Fruit fly (Drosophila melanogaster) whole organism, embryonic: ENCODE results near the gene CG10341.
A peak's percentile ranks its signal among the peaks of the same experiment; 100 is the strongest.

ENCODE experiments used
- Asciz ChIP-seq: fragments of 200-800 bp; sonication (Bioruptor generic); optimal IDR thresholded peaks from 2 replicates; lab custom pipeline; 2017; ENCODE audit warnings: missing biosample characterization, mild to moderate bottlenecking, missing genetic modification characterization, missing genetic modification reagents
- B-H2 ChIP-seq: fragments of 200-800 bp; sonication (Bioruptor generic); optimal IDR thresholded peaks from 2 replicates; lab custom pipeline; 2018; ENCODE audit warnings: missing biosample characterization, mild to moderate bottlenecking, missing genetic modification characterization
- BEAF-32 ChIP-seq: fragments of 200-800 bp; sonication (Bioruptor generic); optimal IDR thresholded peaks from 3 replicates; lab custom pipeline; 2017; ENCODE audit warnings: missing biosample characterization, missing genetic modification characterization, mild to moderate bottlenecking, moderate library complexity, missing genetic modification reagents
- Blimp-1 ChIP-seq: fragments of 200-800 bp; sonication (Bioruptor generic); optimal IDR thresholded peaks from 3 replicates; lab custom pipeline; 2018; ENCODE audit warnings: missing biosample characterization, missing genetic modification characterization, mild to moderate bottlenecking, moderate library complexity, missing genetic modification reagents
- BtbVII ChIP-seq: fragments of 200-800 bp; sonication (Bioruptor generic); optimal IDR thresholded peaks from 3 replicates; lab custom pipeline; 2017; ENCODE audit warnings: missing biosample characterization, mild to moderate bottlenecking, missing genetic modification characterization
- CG10209 ChIP-seq: fragments of 200-800 bp; sonication (Bioruptor generic); optimal IDR thresholded peaks from 3 replicates; lab custom pipeline; 2017; ENCODE audit warnings: missing biosample characterization, mild to moderate bottlenecking, missing genetic modification characterization, missing genetic modification reagents
- CG10543 ChIP-seq: fragments of 200-800 bp; sonication (Bioruptor generic); optimal IDR thresholded peaks from 3 replicates; lab custom pipeline; 2017; ENCODE audit warnings: missing biosample characterization, mild to moderate bottlenecking, missing genetic modification characterization, moderate library complexity
- CG10959 ChIP-seq: fragments of 200-800 bp; sonication (Bioruptor generic); IDR thresholded peaks from 2 replicates; pipeline ENCODE4 v1.3.6; 2022; ENCODE audit warnings: missing biosample characterization, missing genetic modification characterization
- CG12299 ChIP-seq: fragments of 200-800 bp; sonication (Bioruptor generic); optimal IDR thresholded peaks from 2 replicates; lab custom pipeline; 2018; ENCODE audit warnings: missing biosample characterization, mild to moderate bottlenecking, missing genetic modification characterization
- CG15269 ChIP-seq: fragments of 200-800 bp; sonication (Bioruptor generic); optimal IDR thresholded peaks from 2 replicates; lab custom pipeline; 2018; ENCODE audit warnings: missing biosample characterization, mild to moderate bottlenecking, missing genetic modification characterization, moderate library complexity
- CG17186 ChIP-seq: fragments of 200-800 bp; sonication (Bioruptor generic); optimal IDR thresholded peaks from 3 replicates; lab custom pipeline; 2017; ENCODE audit warnings: missing biosample characterization, missing genetic modification reagents, missing genetic modification characterization
- CG18599 ChIP-seq: fragments of 200-800 bp; sonication (Bioruptor generic); optimal IDR thresholded peaks from 3 replicates; lab custom pipeline; 2017; ENCODE audit warnings: missing biosample characterization, missing genetic modification characterization, mild to moderate bottlenecking, moderate library complexity, missing genetic modification reagents
- CG2678 ChIP-seq: fragments of 200-800 bp; sonication (Bioruptor generic); optimal IDR thresholded peaks from 3 replicates; lab custom pipeline; 2019; ENCODE audit warnings: missing biosample characterization, mild to moderate bottlenecking, missing genetic modification characterization, moderate library complexity
- CG2875 ChIP-seq: fragments of 200-800 bp; sonication (Bioruptor generic); optimal IDR thresholded peaks from 2 replicates; lab custom pipeline; 2017; ENCODE audit warnings: missing biosample characterization, mild to moderate bottlenecking, missing genetic modification characterization, missing genetic modification reagents
- CG30431 ChIP-seq: fragments of 200-800 bp; sonication (Bioruptor generic); optimal IDR thresholded peaks from 2 replicates; lab custom pipeline; 2017; ENCODE audit warnings: missing biosample characterization, missing genetic modification characterization
- CG31224 ChIP-seq: fragments of 200-800 bp; sonication (Bioruptor generic); IDR thresholded peaks from 2 replicates; pipeline ENCODE4 v1.3.6; 2022; ENCODE audit warnings: missing biosample characterization, missing genetic modification characterization
- CG3281 ChIP-seq: fragments of 200-800 bp; sonication (Bioruptor generic); optimal IDR thresholded peaks from 3 replicates; lab custom pipeline; 2017; ENCODE audit warnings: missing biosample characterization, mild to moderate bottlenecking, missing genetic modification characterization
- CG43689 ChIP-seq: fragments of 200-800 bp; sonication (Bioruptor generic); IDR thresholded peaks from 2 replicates; pipeline ENCODE4 v1.3.6; 2022; ENCODE audit warnings: missing biosample characterization, missing genetic modification characterization
- CG4424 ChIP-seq: fragments of 200-800 bp; sonication (Bioruptor generic); optimal IDR thresholded peaks from 3 replicates; lab custom pipeline; 2016; ENCODE audit warnings: missing biosample characterization, missing genetic modification characterization
- CG6813 ChIP-seq: fragments of 200-800 bp; sonication (Bioruptor generic); optimal IDR thresholded peaks from 2 replicates; lab custom pipeline; 2017; ENCODE audit warnings: missing biosample characterization, missing genetic modification characterization, mild to moderate bottlenecking, moderate library complexity, missing genetic modification reagents
- CoRest ChIP-seq: fragments of 200-800 bp; sonication (Bioruptor generic); optimal IDR thresholded peaks from 3 replicates; lab custom pipeline; 2018; ENCODE audit warnings: missing biosample characterization, mild to moderate bottlenecking, missing genetic modification characterization, moderate library complexity
- CrebB ChIP-seq: fragments of 200-800 bp; sonication (Bioruptor generic); optimal IDR thresholded peaks from 3 replicates; lab custom pipeline; 2018; ENCODE audit warnings: missing biosample characterization, mild to moderate bottlenecking, missing genetic modification characterization
- D19B ChIP-seq: fragments of 200-800 bp; sonication (Bioruptor generic); optimal IDR thresholded peaks from 2 replicates; lab custom pipeline; 2017; ENCODE audit warnings: missing biosample characterization, mild to moderate bottlenecking, missing genetic modification characterization
- Dbx ChIP-seq: fragments of 200-800 bp; sonication (Bioruptor generic); IDR thresholded peaks from 3 replicates; pipeline ENCODE4 v1.3.6; 2022; ENCODE audit warnings: missing biosample characterization, missing genetic modification characterization
- GATAe ChIP-seq: fragments of 200-800 bp; sonication (Bioruptor generic); conservative IDR thresholded peaks from 2 replicates; pipeline ENCODE4 v1.3.6; 2022; ENCODE audit warnings: missing biosample characterization, missing genetic modification characterization
- Gsc ChIP-seq: fragments of 200-800 bp; sonication (Bioruptor generic); IDR thresholded peaks from 2 replicates; pipeline ENCODE4 v1.3.6; 2022; ENCODE audit warnings: missing biosample characterization, missing genetic modification characterization
- HLH3B ChIP-seq: fragments of 200-800 bp; sonication (Bioruptor generic); IDR thresholded peaks from 2 replicates; pipeline ENCODE4 v1.3.6; 2022; ENCODE audit warnings: missing biosample characterization, missing genetic modification characterization
- HLHmδ ChIP-seq: fragments of 200-800 bp; sonication (Bioruptor generic); optimal IDR thresholded peaks from 2 replicates; lab custom pipeline; 2018; ENCODE audit warnings: missing biosample characterization, mild to moderate bottlenecking, missing genetic modification characterization, moderate library complexity
- Hsf ChIP-seq: fragments of 200-800 bp; sonication (Bioruptor generic); optimal IDR thresholded peaks from 3 replicates; lab custom pipeline; 2016; ENCODE audit warnings: missing biosample characterization, missing genetic modification characterization
- Nf-YB ChIP-seq: fragments of 200-800 bp; sonication (Bioruptor generic); optimal IDR thresholded peaks from 3 replicates; lab custom pipeline; 2019; ENCODE audit warnings: missing biosample characterization, mild to moderate bottlenecking, missing genetic modification characterization, moderate library complexity
- Pdp1 ChIP-seq, 2 experiments: fragments of 200-800 bp; sonication (Bioruptor generic); optimal IDR thresholded peaks; 3 replicates each; lab custom pipeline; 2016; ENCODE audit warnings: missing biosample characterization in 2 of 2, missing genetic modification characterization in 2 of 2, mild to moderate bottlenecking in 1 of 2, moderate library complexity in 1 of 2
- Six4 ChIP-seq: fragments of 200-800 bp; sonication (Bioruptor generic); optimal IDR thresholded peaks from 2 replicates; lab custom pipeline; 2016; ENCODE audit warnings: missing biosample characterization, missing genetic modification characterization
- Xbp1 ChIP-seq: fragments of 200-800 bp; sonication (Bioruptor generic); optimal IDR thresholded peaks from 3 replicates; lab custom pipeline; 2016; ENCODE audit warnings: missing biosample characterization, mild to moderate bottlenecking, missing genetic modification characterization
- YL-1 ChIP-seq: fragments of 200-800 bp; sonication (Bioruptor generic); optimal IDR thresholded peaks from 3 replicates; lab custom pipeline; 2017; ENCODE audit warnings: missing biosample characterization, mild to moderate bottlenecking, missing genetic modification characterization
- ap ChIP-seq: fragments of 200-800 bp; sonication (Bioruptor generic); IDR thresholded peaks from 2 replicates; pipeline ENCODE4 v1.3.6; 2022; ENCODE audit warnings: missing biosample characterization, missing genetic modification characterization
- bcd ChIP-seq: fragments of 200-800 bp; sonication (Bioruptor generic); optimal IDR thresholded peaks from 2 replicates; lab custom pipeline; 2017; ENCODE audit warnings: missing biosample characterization, mild to moderate bottlenecking, missing genetic modification characterization
- btn ChIP-seq: fragments of 200-800 bp; sonication (Bioruptor generic); optimal IDR thresholded peaks from 2 replicates; lab custom pipeline; 2016; ENCODE audit warnings: missing biosample characterization, missing genetic modification characterization
- chm ChIP-seq: fragments of 200-800 bp; sonication (Bioruptor generic); IDR thresholded peaks from 2 replicates; pipeline ENCODE4 v1.3.6; 2022; ENCODE audit warnings: missing biosample characterization, missing genetic modification characterization
- fd96Cb ChIP-seq: fragments of 200-800 bp; sonication (Bioruptor generic); optimal IDR thresholded peaks from 2 replicates; lab custom pipeline; 2018; ENCODE audit warnings: missing biosample characterization, mild to moderate bottlenecking, missing genetic modification characterization, moderate library complexity
- gfzf ChIP-seq: fragments of 200-800 bp; sonication (Bioruptor generic); optimal IDR thresholded peaks from 2 replicates; lab custom pipeline; 2016; ENCODE audit warnings: missing biosample characterization, mild to moderate bottlenecking, missing genetic modification characterization, moderate library complexity
- gsb-n ChIP-seq: fragments of 200-800 bp; sonication (Bioruptor generic); optimal IDR thresholded peaks from 3 replicates; lab custom pipeline; 2018; ENCODE audit warnings: missing biosample characterization, mild to moderate bottlenecking, missing genetic modification characterization
- kni ChIP-seq: fragments of 200-800 bp; sonication (Bioruptor generic); optimal IDR thresholded peaks from 3 replicates; lab custom pipeline; 2017; ENCODE audit warnings: mild to moderate bottlenecking, missing biosample characterization, missing genetic modification reagents, missing genetic modification characterization
- maf-S ChIP-seq: fragments of 200-800 bp; sonication (Bioruptor generic); optimal IDR thresholded peaks from 2 replicates; lab custom pipeline; 2016; ENCODE audit warnings: missing biosample characterization, missing genetic modification characterization
- nerfin-2 ChIP-seq: fragments of 200-800 bp; sonication (Bioruptor generic); IDR thresholded peaks from 2 replicates; pipeline ENCODE4 v1.3.6; 2022; ENCODE audit warnings: missing biosample characterization, missing genetic modification characterization; ENCODE audit not compliant: partially characterized antibody
- p53 ChIP-seq: fragments of 200-800 bp; sonication (Bioruptor generic); optimal IDR thresholded peaks from 2 replicates; lab custom pipeline; 2016; ENCODE audit warnings: missing biosample characterization, missing genetic modification characterization
- scrt ChIP-seq: fragments of 200-800 bp; sonication (Bioruptor generic); optimal IDR thresholded peaks from 2 replicates; lab custom pipeline; 2018; ENCODE audit warnings: missing biosample characterization, mild to moderate bottlenecking, missing genetic modification characterization, moderate library complexity
- slp2 ChIP-seq: fragments of 200-800 bp; sonication (Bioruptor generic); optimal IDR thresholded peaks from 2 replicates; lab custom pipeline; 2016; ENCODE audit warnings: missing biosample characterization, missing genetic modification characterization
- trh ChIP-seq: fragments of 200-800 bp; sonication (Bioruptor generic); optimal IDR thresholded peaks from 2 replicates; lab custom pipeline; 2016; ENCODE audit warnings: missing biosample characterization, missing genetic modification characterization
- tup ChIP-seq: fragments of 200-800 bp; sonication (Bioruptor generic); optimal IDR thresholded peaks from 2 replicates; lab custom pipeline; 2016; ENCODE audit warnings: missing biosample characterization, mild to moderate bottlenecking, missing genetic modification characterization, moderate library complexity
- vfl ChIP-seq: fragments of 200-800 bp; sonication (Bioruptor generic); optimal IDR thresholded peaks from 2 replicates; lab custom pipeline; 2016; ENCODE audit warnings: missing biosample characterization, missing genetic modification characterization

CG10341 gene

dm6 chr2L:18698559-18699130 lies at the start of gene CG10341 (continued):
- TF ChIP-seq CrebB (no peak), Nf-YB (GFP tag; lab: Kevin White, UChicago) (no peak), BtbVII (GFP tag; lab: Kevin White, UChicago) (no peak), B-H2 (GFP tag; lab: Kevin White, UChicago) (no peak), p53 (GFP tag; lab: Kevin White, UChicago) (no peak), gfzf (GFP tag; lab: Kevin White, UChicago) (peak; percentile 3), D19B (no peak), CG17186 (no peak), CG15269 (no peak), Asciz (GFP tag; lab: Kevin White, UChicago) (no peak), maf-S (no peak), Hsf (GFP tag; lab: Kevin White, UChicago) (no peak), CG3281 (GFP tag; lab: Kevin White, UChicago) (no peak), CG12299 (tag; lab: Kevin White, UChicago) (no peak), Blimp-1 (no peak), Xbp1 (GFP tag; lab: Kevin White, UChicago) (no peak), Six4 (no peak), HLHmδ (GFP tag; lab: Kevin White, UChicago) (no peak), CG2875 (no peak), trh (no peak), CoRest (no peak), YL-1 (GFP tag; lab: Kevin White, UChicago) (peak; percentile 75), Gsc (GFP tag; lab: Robert Waterston, UW) (no peak), fd96Cb (tag; lab: Kevin White, UChicago) (no peak), kni (no peak), Pdp1 (GFP tag; optimal IDR thresholded peaks at IDR 0.05; lab: Kevin White, UChicago) (peak in 1 of 2 experiments; percentile 3), btn (GFP tag; lab: Kevin White, UChicago) (no peak), BEAF-32 (GFP tag; lab: Kevin White, UChicago) (peak; percentile 25), chm (GFP tag; lab: Robert Waterston, UW) (no peak), nerfin-2 (GFP tag; lab: Robert Waterston, UW) (no peak), HLH3B (GFP tag; lab: Robert Waterston, UW) (no peak), CG10543 (GFP tag; lab: Kevin White, UChicago) (no peak), gsb-n (tag; lab: Kevin White, UChicago) (no peak), bcd (no peak), CG2678 (tag; lab: Kevin White, UChicago) (no peak), CG10209 (no peak), CG4424 (GFP tag; lab: Kevin White, UChicago) (no peak), CG30431 (GFP tag; lab: Kevin White, UChicago) (no peak), ap (GFP tag; lab: Robert Waterston, UW) (no peak), CG31224 (GFP tag; lab: Robert Waterston, UW) (no peak), scrt (no peak), vfl (GFP tag; lab: Kevin White, UChicago) (no peak), Dbx (GFP tag; lab: Robert Waterston, UW) (no peak), CG6813 (no peak), CG43689 (GFP tag; lab: Robert Waterston, UW) (no peak), CG18599 (GFP tag; lab: Kevin White, UChicago) (no peak), CG10959 (GFP tag; lab: Robert Waterston, UW) (no peak), GATAe (GFP tag; lab: Robert Waterston, UW) (no peak), slp2 (no peak), tup (GFP tag; lab: Kevin White, UChicago) (no peak)
